Fruit fly (Drosophila melanogaster) whole organism, adult: ENCODE data around the gene CG17104.
A peak's percentile ranks its signal among the peaks of the same experiment; 100 is the strongest.

Experiments used
- CG11617 ChIP-seq: fragments of 200-800 bp; sonication (Bioruptor generic); optimal IDR thresholded peaks from 2 replicates; lab custom pipeline; 2017; ENCODE audit warnings: mild to moderate bottlenecking, missing biosample characterization, missing genetic modification reagents, missing genetic modification characterization
- CG12768 ChIP-seq: fragments of 200-800 bp; sonication (Bioruptor generic); optimal IDR thresholded peaks from 2 replicates; lab custom pipeline; 2017; ENCODE audit warnings: missing biosample characterization, missing genetic modification characterization, mild to moderate bottlenecking, moderate library complexity, missing genetic modification reagents
- CG14711 ChIP-seq: fragments of 200-800 bp; sonication (Bioruptor generic); optimal IDR thresholded peaks from 2 replicates; lab custom pipeline; 2018; ENCODE audit warnings: missing biosample characterization, mild to moderate bottlenecking, missing genetic modification characterization, moderate library complexity
- CG1620 ChIP-seq: fragments of 200-800 bp; sonication (Bioruptor generic); optimal IDR thresholded peaks from 2 replicates; lab custom pipeline; 2016; ENCODE audit warnings: missing biosample characterization, missing genetic modification characterization
- CG33017 ChIP-seq: fragments of 200-800 bp; sonication (Bioruptor generic); optimal IDR thresholded peaks from 2 replicates; lab custom pipeline; 2018; ENCODE audit warnings: missing biosample characterization, mild to moderate bottlenecking, missing genetic modification characterization, moderate library complexity
- CG5204 ChIP-seq: fragments of 200-800 bp; sonication (Bioruptor generic); optimal IDR thresholded peaks from 2 replicates; lab custom pipeline; 2016; ENCODE audit warnings: missing biosample characterization, missing genetic modification characterization
- CG7045 ChIP-seq: fragments of 200-800 bp; sonication (Bioruptor generic); optimal IDR thresholded peaks from 2 replicates; lab custom pipeline; 2017; ENCODE audit warnings: missing biosample characterization, mild to moderate bottlenecking, missing genetic modification characterization
- CG7101 ChIP-seq: fragments of 200-800 bp; sonication (Bioruptor generic); optimal IDR thresholded peaks from 2 replicates; lab custom pipeline; 2018; ENCODE audit warnings: missing biosample characterization, mild to moderate bottlenecking, missing genetic modification characterization, moderate library complexity
- Clk ChIP-seq: fragments of 200-800 bp; sonication (Bioruptor generic); optimal IDR thresholded peaks from 2 replicates; lab custom pipeline; 2017; ENCODE audit warnings: missing biosample characterization, missing genetic modification characterization
- Crg-1 ChIP-seq: fragments of 200-800 bp; sonication (Bioruptor generic); optimal IDR thresholded peaks from 2 replicates; lab custom pipeline; 2016; ENCODE audit warnings: missing biosample characterization, missing genetic modification characterization
- Hr96 ChIP-seq: fragments of 200-800 bp; sonication (Bioruptor generic); optimal IDR thresholded peaks from 2 replicates; lab custom pipeline; 2016; ENCODE audit warnings: missing biosample characterization, missing genetic modification characterization
- Mnt ChIP-seq: fragments of 200-800 bp; sonication (Bioruptor generic); optimal IDR thresholded peaks from 2 replicates; lab custom pipeline; 2016; ENCODE audit warnings: missing biosample characterization, mild to moderate bottlenecking, missing genetic modification characterization
- bab1 ChIP-seq: fragments of 200-800 bp; sonication (Bioruptor generic); optimal IDR thresholded peaks from 3 replicates; lab custom pipeline; 2019; ENCODE audit warnings: missing biosample characterization, mild to moderate bottlenecking, missing genetic modification characterization, moderate library complexity
- cic ChIP-seq: fragments of 200-800 bp; sonication (Bioruptor generic); optimal IDR thresholded peaks from 2 replicates; lab custom pipeline; 2017; ENCODE audit warnings: missing biosample characterization, mild to moderate bottlenecking, missing genetic modification characterization, moderate library complexity
- cnc ChIP-seq, 2 experiments: fragments of >200 bp; optimal IDR thresholded peaks; 2 replicates each; lab custom pipeline; 2017
- kay ChIP-seq: fragments of 200-800 bp; sonication (Bioruptor generic); peaks from one replicate; lab custom pipeline; 2016; ENCODE audit warnings: missing biosample characterization, missing genetic modification characterization, borderline replicate concordance
- ovo ChIP-seq: fragments of 200-800 bp; sonication (Bioruptor generic); optimal IDR thresholded peaks from 2 replicates; lab custom pipeline; 2016; ENCODE audit warnings: missing biosample characterization, missing genetic modification characterization
- pad ChIP-seq: fragments of 200-800 bp; sonication (Bioruptor generic); optimal IDR thresholded peaks from 3 replicates; lab custom pipeline; 2017; ENCODE audit warnings: missing biosample characterization, missing genetic modification characterization, mild to moderate bottlenecking, moderate library complexity, missing genetic modification reagents
- tj ChIP-seq: fragments of 200-800 bp; sonication (Bioruptor generic); optimal IDR thresholded peaks from 3 replicates; lab custom pipeline; 2017; ENCODE audit warnings: missing biosample characterization, mild to moderate bottlenecking, missing genetic modification characterization, moderate library complexity
- toe ChIP-seq: fragments of 200-800 bp; sonication (Bioruptor generic); optimal IDR thresholded peaks from 2 replicates; lab custom pipeline; 2016; ENCODE audit warnings: missing biosample characterization, missing genetic modification characterization

The CG17104 gene

dm6 chr2L:10708089-10708488 lies 31.1 kb downstream of the CG17104 start:
- TF ChIP-seq toe (GFP tag; lab: Kevin White, UChicago) = no peak
- no peak for TF ChIP-seq CG1620 (GFP tag; lab: Kevin White, UChicago)
- no peak for TF ChIP-seq CG11617
- TF ChIP-seq Clk (GFP tag; lab: Kevin White, UChicago) = no peak
- TF ChIP-seq ovo (GFP tag; lab: Kevin White, UChicago) = no peak
- TF ChIP-seq CG12768 (GFP tag; lab: Kevin White, UChicago) = no peak
- no peak for TF ChIP-seq tj (GFP tag; lab: Kevin White, UChicago)
- TF ChIP-seq CG7045 (GFP tag; lab: Kevin White, UChicago) = no peak
- TF ChIP-seq bab1 (GFP tag; lab: Kevin White, UChicago) = no peak
- no peak for TF ChIP-seq CG5204
- TF ChIP-seq pad (GFP tag; lab: Kevin White, UChicago) = no peak
- TF ChIP-seq cic = no peak
- no peak for TF ChIP-seq Crg-1 (GFP tag; lab: Kevin White, UChicago)
- TF ChIP-seq Hr96 (GFP tag; lab: Kevin White, UChicago) = no peak
- TF ChIP-seq CG14711 = no peak
- no peak for TF ChIP-seq CG7101 (tag; lab: Kevin White, UChicago)

dm6 chr2L:10709353-10709752 lies 32.4 kb downstream of the CG17104 start, which contains the start of gene Lip2:
Lip2 (minus strand) TSS chr2L:10709453.
- no peak for TF ChIP-seq CG33017
- TF ChIP-seq kay (GFP tag; lab: Kevin White, UChicago) = peak; percentile 17

dm6 chr2L:10711221-10711620 lies 34.2 kb downstream of the CG17104 start:
- TF ChIP-seq pad (GFP tag; lab: Kevin White, UChicago) = no peak
- TF ChIP-seq CG12768 (GFP tag; lab: Kevin White, UChicago) = no peak
- TF ChIP-seq ovo (GFP tag; lab: Kevin White, UChicago) = no peak
- no peak for TF ChIP-seq Crg-1 (GFP tag; lab: Kevin White, UChicago)
- TF ChIP-seq cnc (optimal IDR thresholded peaks at IDR 0.05; lab: Kevin White, UChicago) = no peak
- TF ChIP-seq Hr96 (GFP tag; lab: Kevin White, UChicago) = no peak
- TF ChIP-seq bab1 (GFP tag; lab: Kevin White, UChicago) = no peak
- no peak for TF ChIP-seq CG7101 (tag; lab: Kevin White, UChicago)
- no peak for TF ChIP-seq Clk (GFP tag; lab: Kevin White, UChicago)
- no peak for TF ChIP-seq CG33017
- no peak for TF ChIP-seq toe (GFP tag; lab: Kevin White, UChicago)

- TF ChIP-seq CG7101 (tag; lab: Kevin White, UChicago) (no peak), CG7045 (GFP tag; lab: Kevin White, UChicago) (no peak), CG5204 (no peak)
These were observed 44.5 kb downstream of the CG17104 start for dm6 chr2L:10721535-10721934.

- no peak for TF ChIP-seq Mnt (GFP tag; lab: Kevin White, UChicago)
- no peak for TF ChIP-seq Clk (GFP tag; lab: Kevin White, UChicago)
- TF ChIP-seq CG1620 (GFP tag; lab: Kevin White, UChicago) = no peak
- no peak for TF ChIP-seq cnc (optimal IDR thresholded peaks at IDR 0.05; lab: Kevin White, UChicago)
- no peak for TF ChIP-seq tj (GFP tag; lab: Kevin White, UChicago)
- no peak for TF ChIP-seq pad (GFP tag; lab: Kevin White, UChicago)
- no peak for TF ChIP-seq CG5204
- TF ChIP-seq CG7045 (GFP tag; lab: Kevin White, UChicago) = no peak
- no peak for TF ChIP-seq Crg-1 (GFP tag; lab: Kevin White, UChicago)
- TF ChIP-seq toe (GFP tag; lab: Kevin White, UChicago) = no peak
- no peak for TF ChIP-seq CG12768 (GFP tag; lab: Kevin White, UChicago)
- no peak for TF ChIP-seq Hr96 (GFP tag; lab: Kevin White, UChicago)
- TF ChIP-seq ovo (GFP tag; lab: Kevin White, UChicago) = no peak
- no peak for TF ChIP-seq CG7101 (tag; lab: Kevin White, UChicago)
- TF ChIP-seq CG11617 = no peak
- TF ChIP-seq kay (GFP tag; lab: Kevin White, UChicago) = no peak
- TF ChIP-seq bab1 (GFP tag; lab: Kevin White, UChicago) = no peak
These were observed 46.9 kb downstream of the CG17104 start, which contains the start of gene CG6431 for dm6 chr2L:10723903-10724302. CG6431 (plus strand) TSS chr2L:10724203.

dm6 chr2L:10728751-10729150 lies 51.8 kb downstream of the CG17104 start, which contains the start of gene CG6443:
CG6443 (plus strand) TSS chr2L:10728978.
- TF ChIP-seq CG1620 (GFP tag; lab: Kevin White, UChicago) (no peak), CG7101 (tag; lab: Kevin White, UChicago) (no peak), bab1 (GFP tag; lab: Kevin White, UChicago) (peak; percentile 22), CG5204 (no peak)
